Worm (Caenorhabditis elegans): Measurements from ENCODE around the gene plk-1.

DNA sequence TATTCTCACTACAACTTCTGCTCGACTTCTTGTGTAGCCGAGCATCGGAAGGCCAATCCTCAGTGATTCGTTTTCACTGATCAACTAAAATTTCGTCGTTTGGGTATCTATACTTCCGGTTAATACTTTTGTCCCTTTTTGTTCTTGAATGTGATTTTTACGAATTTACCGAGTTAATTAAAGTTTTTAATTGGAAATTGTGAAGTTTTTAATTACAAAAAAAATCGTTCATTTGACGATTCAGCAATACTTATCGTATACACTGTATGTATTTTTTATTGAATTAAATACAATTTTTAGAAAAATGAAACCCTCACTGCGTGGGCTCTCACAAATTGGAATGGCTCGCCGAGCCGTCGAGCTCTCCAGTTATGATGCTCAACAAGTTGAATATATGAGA, 9.7 kb upstream of the plk-1 start, which contains the start of gene idi-1:
- TF ChIP-seq blmp-1 (tag; optimal IDR thresholded peaks at IDR 0.05) (no peak), nhr-76 (tag; optimal IDR thresholded peaks at IDR 0.05) (no peak), sem-2 (GFP tag; optimal IDR thresholded peaks at IDR 0.05) (no peak), lin-13 (tag; optimal IDR thresholded peaks at IDR 0.05) (no peak), mep-1 (tag; optimal IDR thresholded peaks at IDR 0.05) (no peak), unc-62 (GFP tag; optimal IDR thresholded peaks at IDR 0.05) (no peak), snpc-4 (tag; optimal IDR thresholded peaks at IDR 0.05) (no peak), elt-1 (tag; optimal IDR thresholded peaks at IDR 0.05; ENCODE audit: borderline replicate concordance, insufficient read depth) (no peak), lsy-2 (tag; optimal IDR thresholded peaks at IDR 0.05) (no peak), ztf-11 (tag; optimal IDR thresholded peaks at IDR 0.05) (no peak)
